Fruit fly (Drosophila melanogaster) whole organism, prepupa: ENCODE results near the gene CG32102.

ENCODE experiments used
- Blimp-1 ChIP-seq: fragments of 200-800 bp; sonication (Bioruptor generic); optimal IDR thresholded peaks from 3 replicates; lab custom pipeline; 2017; ENCODE audit warnings: missing biosample characterization, missing genetic modification characterization, mild to moderate bottlenecking, moderate library complexity, missing genetic modification reagents
- CG10669 ChIP-seq: fragments of 200-800 bp; sonication (Bioruptor generic); optimal IDR thresholded peaks from 3 replicates; lab custom pipeline; 2018; ENCODE audit warnings: missing biosample characterization, mild to moderate bottlenecking, missing genetic modification characterization, moderate library complexity
- CG11294 ChIP-seq: fragments of 200-800 bp; sonication (Bioruptor generic); IDR thresholded peaks from 2 replicates; pipeline ENCODE4 v1.3.6; 2022; ENCODE audit warnings: missing biosample characterization, missing genetic modification characterization
- CG11902 ChIP-seq: fragments of 200-800 bp; sonication (Bioruptor generic); optimal IDR thresholded peaks from 3 replicates; lab custom pipeline; 2016; ENCODE audit warnings: missing biosample characterization, missing genetic modification characterization
- CG15336 ChIP-seq: fragments of 200-800 bp; sonication (Bioruptor generic); IDR thresholded peaks from 2 replicates; pipeline ENCODE4 v1.3.6; 2022; ENCODE audit warnings: missing biosample characterization, missing genetic modification characterization
- CG1621 ChIP-seq: fragments of 200-800 bp; sonication (Bioruptor generic); optimal IDR thresholded peaks from 3 replicates; lab custom pipeline; 2018; ENCODE audit warnings: missing biosample characterization, mild to moderate bottlenecking, missing genetic modification characterization
- CG16779 ChIP-seq: fragments of 200-800 bp; sonication (Bioruptor generic); optimal IDR thresholded peaks from 3 replicates; lab custom pipeline; 2017; ENCODE audit warnings: missing biosample characterization, mild to moderate bottlenecking, missing genetic modification characterization
- CG31627 ChIP-seq: fragments of 200-800 bp; sonication (Bioruptor generic); optimal IDR thresholded peaks from 3 replicates; lab custom pipeline; 2016; ENCODE audit warnings: missing biosample characterization, missing genetic modification characterization
- CG32006 ChIP-seq: fragments of 200-800 bp; sonication (Bioruptor generic); optimal IDR thresholded peaks from 3 replicates; lab custom pipeline; 2017; ENCODE audit warnings: missing biosample characterization, mild to moderate bottlenecking, missing genetic modification characterization
- CG34406 ChIP-seq: fragments of 200-800 bp; sonication (Bioruptor generic); optimal IDR thresholded peaks from 3 replicates; lab custom pipeline; 2016; ENCODE audit warnings: missing biosample characterization, missing genetic modification characterization
- CG3919 ChIP-seq: fragments of 200-800 bp; sonication (Bioruptor generic); optimal IDR thresholded peaks from 3 replicates; lab custom pipeline; 2016; ENCODE audit warnings: missing biosample characterization, missing genetic modification characterization
- CG4318 ChIP-seq: fragments of 200-800 bp; sonication (Bioruptor generic); optimal IDR thresholded peaks from 3 replicates; lab custom pipeline; 2017; ENCODE audit warnings: missing biosample characterization, mild to moderate bottlenecking, missing genetic modification characterization
- CG6163 ChIP-seq: fragments of 200-800 bp; sonication (Bioruptor generic); IDR thresholded peaks from 3 replicates; pipeline ENCODE4 v1.3.6; 2022; ENCODE audit warnings: missing biosample characterization, missing genetic modification characterization
- CG6276 ChIP-seq: fragments of 200-800 bp; sonication (Bioruptor generic); optimal IDR thresholded peaks from 2 replicates; lab custom pipeline; 2017; ENCODE audit warnings: missing biosample characterization, mild to moderate bottlenecking, missing genetic modification characterization
- CG6792 ChIP-seq: fragments of 200-800 bp; sonication (Bioruptor generic); optimal IDR thresholded peaks from 3 replicates; lab custom pipeline; 2016; ENCODE audit warnings: missing biosample characterization, missing genetic modification characterization
- CG6808 ChIP-seq: fragments of 200-800 bp; sonication (Bioruptor generic); optimal IDR thresholded peaks from 3 replicates; lab custom pipeline; 2017; ENCODE audit warnings: missing biosample characterization, missing genetic modification characterization, mild to moderate bottlenecking, moderate library complexity, missing genetic modification reagents
- CG6854 ChIP-seq: fragments of 200-800 bp; sonication (Bioruptor generic); optimal IDR thresholded peaks from 2 replicates; lab custom pipeline; 2017; ENCODE audit warnings: missing biosample characterization, mild to moderate bottlenecking, missing genetic modification characterization
- CG7368 ChIP-seq: fragments of 200-800 bp; sonication (Bioruptor generic); optimal IDR thresholded peaks from 3 replicates; lab custom pipeline; 2016; ENCODE audit warnings: missing biosample characterization, missing genetic modification characterization
- CG8119 ChIP-seq: fragments of 200-800 bp; sonication (Bioruptor generic); IDR thresholded peaks from 3 replicates; pipeline ENCODE4 v1.3.6; 2022; ENCODE audit warnings: missing biosample characterization, missing genetic modification characterization
- CG8319 ChIP-seq: fragments of 200-800 bp; sonication (Bioruptor generic); optimal IDR thresholded peaks from 3 replicates; lab custom pipeline; 2016; ENCODE audit warnings: missing biosample characterization, missing genetic modification characterization
- CG9139 ChIP-seq: fragments of 200-800 bp; sonication (Bioruptor generic); optimal IDR thresholded peaks from 3 replicates; lab custom pipeline; 2017; ENCODE audit warnings: missing biosample characterization, mild to moderate bottlenecking, missing genetic modification characterization
- Eip75B ChIP-seq: fragments of 200-800 bp; sonication (Bioruptor generic); optimal IDR thresholded peaks from 3 replicates; lab custom pipeline; 2016; ENCODE audit warnings: missing biosample characterization, missing genetic modification characterization
- Eip78C ChIP-seq: fragments of 200-800 bp; sonication (Bioruptor generic); peaks from one replicate; lab custom pipeline; 2016; ENCODE audit warnings: missing biosample characterization, missing genetic modification characterization
- Eip93F ChIP-seq: fragments of 200-800 bp; sonication (Bioruptor generic); optimal IDR thresholded peaks from 2 replicates; lab custom pipeline; 2016; ENCODE audit warnings: missing biosample characterization, mild to moderate bottlenecking, missing genetic modification characterization
- Ets21C ChIP-seq: fragments of 200-800 bp; sonication (Bioruptor generic); optimal IDR thresholded peaks from 3 replicates; lab custom pipeline; 2016; ENCODE audit warnings: missing biosample characterization, missing genetic modification characterization
- Ets96B ChIP-seq: fragments of 200-800 bp; optimal IDR thresholded peaks from 2 replicates; lab custom pipeline; 2019; ENCODE audit warnings: missing biosample characterization, mild to moderate bottlenecking, missing genetic modification characterization, moderate library complexity
- Gug ChIP-seq: fragments of 200-800 bp; sonication (Bioruptor generic); IDR thresholded peaks from 2 replicates; pipeline ENCODE4 v1.3.6; 2022; ENCODE audit warnings: missing biosample characterization, missing genetic modification characterization
- Hr39 ChIP-seq: fragments of 200-800 bp; sonication (Bioruptor generic); optimal IDR thresholded peaks from 2 replicates; lab custom pipeline; 2016; ENCODE audit warnings: missing biosample characterization, missing genetic modification characterization
- Hr4 ChIP-seq: fragments of 200-800 bp; sonication (Bioruptor generic); optimal IDR thresholded peaks from 3 replicates; lab custom pipeline; 2016; ENCODE audit warnings: missing biosample characterization, missing genetic modification characterization
- Lpt ChIP-seq: fragments of 200-800 bp; sonication (Bioruptor generic); optimal IDR thresholded peaks from 3 replicates; lab custom pipeline; 2016; ENCODE audit warnings: missing biosample characterization, missing genetic modification characterization
- Met ChIP-seq: fragments of 200-800 bp; sonication (Bioruptor generic); optimal IDR thresholded peaks from 3 replicates; lab custom pipeline; 2016; ENCODE audit warnings: missing biosample characterization, missing genetic modification characterization
- OdsH ChIP-seq: fragments of 200-800 bp; sonication (Bioruptor generic); optimal IDR thresholded peaks from 3 replicates; lab custom pipeline; 2016; ENCODE audit warnings: missing biosample characterization, missing genetic modification characterization
- Smox ChIP-seq: fragments of 200-800 bp; sonication (Bioruptor generic); optimal IDR thresholded peaks from 3 replicates; lab custom pipeline; 2016; ENCODE audit warnings: missing biosample characterization, missing genetic modification characterization
- Sox14 ChIP-seq: fragments of 200-800 bp; sonication (Bioruptor generic); optimal IDR thresholded peaks from 3 replicates; lab custom pipeline; 2016; ENCODE audit warnings: missing biosample characterization, missing genetic modification characterization
- Sox15 ChIP-seq: fragments of 200-800 bp; sonication (Bioruptor generic); optimal IDR thresholded peaks from 3 replicates; lab custom pipeline; 2016; ENCODE audit warnings: missing biosample characterization, missing genetic modification characterization
- achi ChIP-seq: fragments of 200-800 bp; sonication (Bioruptor generic); optimal IDR thresholded peaks from 3 replicates; lab custom pipeline; 2016; ENCODE audit warnings: missing biosample characterization, missing genetic modification characterization
- acj6 ChIP-seq: fragments of 200-800 bp; sonication (Bioruptor generic); optimal IDR thresholded peaks from 3 replicates; lab custom pipeline; 2016; ENCODE audit warnings: missing biosample characterization, missing genetic modification characterization
- dac ChIP-seq: fragments of 200-800 bp; sonication (Bioruptor generic); optimal IDR thresholded peaks from 2 replicates; lab custom pipeline; 2017; ENCODE audit warnings: missing biosample characterization, mild to moderate bottlenecking, missing genetic modification characterization
- dsx ChIP-seq: fragments of 200-800 bp; optimal IDR thresholded peaks from 3 replicates; lab custom pipeline; 2019; ENCODE audit warnings: missing biosample characterization, mild to moderate bottlenecking, missing genetic modification characterization, moderate library complexity; ENCODE audit not compliant: poor library complexity, severe bottlenecking
- eg ChIP-seq: fragments of 200-800 bp; sonication (Bioruptor generic); IDR thresholded peaks from 3 replicates; pipeline ENCODE4 v1.3.6; 2022; ENCODE audit warnings: missing biosample characterization, missing genetic modification characterization
- esn ChIP-seq: fragments of 200-800 bp; sonication (Bioruptor generic); optimal IDR thresholded peaks from 2 replicates; lab custom pipeline; 2016; ENCODE audit warnings: missing biosample characterization, mild to moderate bottlenecking, missing genetic modification characterization, moderate library complexity
- fd59A ChIP-seq: fragments of 200-800 bp; sonication (Bioruptor generic); optimal IDR thresholded peaks from 2 replicates; lab custom pipeline; 2017; ENCODE audit warnings: missing biosample characterization, mild to moderate bottlenecking, missing genetic modification characterization, missing genetic modification reagents
- fkh ChIP-seq: fragments of 200-800 bp; sonication (Bioruptor generic); optimal IDR thresholded peaks from 3 replicates; lab custom pipeline; 2017; ENCODE audit warnings: missing biosample characterization, mild to moderate bottlenecking, missing genetic modification characterization, moderate library complexity
- net ChIP-seq: fragments of 200-800 bp; sonication (Bioruptor generic); optimal IDR thresholded peaks from 3 replicates; lab custom pipeline; 2016; ENCODE audit warnings: missing biosample characterization, missing genetic modification characterization
- pdm3 ChIP-seq: fragments of 200-800 bp; sonication (Bioruptor generic); optimal IDR thresholded peaks from 3 replicates; lab custom pipeline; 2016; ENCODE audit warnings: missing biosample characterization, missing genetic modification characterization
- salr ChIP-seq, 2 experiments: fragments of 200-800 bp; sonication (Bioruptor generic); optimal IDR thresholded peaks; 3 replicates each; lab custom pipeline; 2016 to 2018; ENCODE audit warnings: missing biosample characterization in 2 of 2, missing genetic modification characterization in 2 of 2, mild to moderate bottlenecking in 1 of 2
- ss ChIP-seq, 2 experiments: fragments of 200-800 bp; sonication (Bioruptor generic); optimal IDR thresholded peaks; 2 replicates in 1 of 2; 3 replicates in 1 of 2; lab custom pipeline; 2017 to 2018; ENCODE audit warnings: mild to moderate bottlenecking in 2 of 2, missing biosample characterization in 2 of 2, missing genetic modification characterization in 2 of 2, moderate library complexity in 1 of 2
- svp ChIP-seq: fragments of 200-800 bp; sonication (Bioruptor generic); peaks from one replicate; lab custom pipeline; 2016; ENCODE audit warnings: missing biosample characterization, missing genetic modification characterization

The CG32102 gene

dm6 chr3L:12484948-12485347 is 15.4 kb upstream of the CG32102 start, which contains the start of gene CG10663:
CG10663 (minus strand) TSS chr3L:12485035.
- TF ChIP-seq Gug (GFP tag; lab: Robert Waterston, UW), result peak; percentile 23; the same call in 1 of the 2 replicates
- TF ChIP-seq acj6 (GFP tag; lab: Kevin White, UChicago), result peak; percentile 25
- no peak for TF ChIP-seq dac (GFP tag; lab: Kevin White, UChicago)
- no peak for TF ChIP-seq CG11902 (GFP tag; lab: Kevin White, UChicago)
- TF ChIP-seq svp (GFP tag; lab: Kevin White, UChicago), result peak; percentile 76
- TF ChIP-seq Met, result peak; percentile 9
- TF ChIP-seq CG6854, result no peak
- TF ChIP-seq CG9139 (GFP tag; lab: Kevin White, UChicago), result no peak
- peak; percentile 1 for TF ChIP-seq esn
- TF ChIP-seq OdsH, result peak; percentile 38
- peak; percentile 13 for TF ChIP-seq Eip75B (GFP tag; lab: Kevin White, UChicago)
- TF ChIP-seq Eip78C (GFP tag; lab: Kevin White, UChicago), result peak; percentile 79
- peak; percentile 57 for TF ChIP-seq CG6163
- no peak for TF ChIP-seq salr (GFP tag; optimal IDR thresholded peaks at IDR 0.05; lab: Kevin White, UChicago)
- peak; percentile 46 for TF ChIP-seq Hr4 (GFP tag; lab: Kevin White, UChicago)
- TF ChIP-seq CG10669, result no peak
- no peak for TF ChIP-seq fd59A (GFP tag; lab: Kevin White, UChicago)
- peak; percentile 7 for TF ChIP-seq achi
- TF ChIP-seq fkh (GFP tag; lab: Kevin White, UChicago), result peak; percentile 2
- TF ChIP-seq CG15336 (GFP tag; lab: Robert Waterston, UW), result peak; percentile 53
- no peak for TF ChIP-seq CG6792 (GFP tag; lab: Kevin White, UChicago)
- no peak for TF ChIP-seq CG1621 (tag; lab: Kevin White, UChicago)
- peak; percentile 1 for TF ChIP-seq CG34406 (GFP tag; lab: Kevin White, UChicago)
- TF ChIP-seq Hr39 (GFP tag; lab: Kevin White, UChicago), result no peak
- TF ChIP-seq pdm3 (GFP tag; lab: Kevin White, UChicago), result peak; percentile 31
- TF ChIP-seq Smox (GFP tag; lab: Kevin White, UChicago), result no peak
- no peak for TF ChIP-seq dsx
- peak; percentile 12 for TF ChIP-seq CG6276
- peak; percentile 37 for TF ChIP-seq CG32006 (GFP tag; lab: Kevin White, UChicago)
- TF ChIP-seq CG16779, result peak; percentile 2
- TF ChIP-seq CG3919 (GFP tag; lab: Kevin White, UChicago), result peak; percentile 7

DNA sequence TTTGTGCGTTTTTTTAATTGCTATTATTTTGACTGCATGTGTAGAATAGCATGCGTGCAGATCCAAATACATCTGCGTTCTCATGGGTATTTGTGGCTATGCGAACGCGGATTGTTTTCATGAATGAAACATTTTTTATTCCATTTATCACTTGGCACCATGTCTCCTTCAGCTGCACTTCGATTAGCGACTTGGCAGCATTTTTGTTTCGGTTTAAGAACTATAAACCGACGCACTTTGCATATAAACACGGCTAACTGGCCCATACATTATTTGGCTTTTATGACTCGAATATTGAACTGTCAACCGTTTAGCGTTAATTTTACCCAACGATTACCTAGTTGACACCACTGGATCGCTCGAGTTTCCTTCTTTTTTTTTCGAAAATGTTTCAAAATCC is 14.9 kb upstream of the CG32102 start:
- TF ChIP-seq CG6808 (GFP tag; lab: Kevin White, UChicago), result peak; percentile 91
- TF ChIP-seq Ets96B (tag; lab: Kevin White, UChicago), result no peak
- TF ChIP-seq Eip78C (GFP tag; lab: Kevin White, UChicago), result peak; percentile 24
- TF ChIP-seq eg (GFP tag; lab: Robert Waterston, UW), result 0 out of 3 replicates have a peak, but pooled peaks have one; percentile 23

- TF ChIP-seq Ets21C (GFP tag; lab: Kevin White, UChicago) (no peak), CG31627 (GFP tag; lab: Kevin White, UChicago) (peak; percentile 29), ss (GFP tag; optimal IDR thresholded peaks at IDR 0.05; lab: Kevin White, UChicago) (peak in 1 of 2 experiments; percentile 9), CG4318 (GFP tag; lab: Kevin White, UChicago) (peak; percentile 84), svp (GFP tag; lab: Kevin White, UChicago) (no peak), Hr39 (GFP tag; lab: Kevin White, UChicago) (peak; percentile 44), Lpt (GFP tag; lab: Kevin White, UChicago) (peak; percentile 79), Sox15 (GFP tag; lab: Kevin White, UChicago) (peak; percentile 5), CG11294 (GFP tag; lab: Robert Waterston, UW) (peak; percentile 73), CG7368 (GFP tag; lab: Kevin White, UChicago) (peak; percentile 9), CG15336 (GFP tag; lab: Robert Waterston, UW) (peak; percentile 91), Sox14 (GFP tag; lab: Kevin White, UChicago) (peak; percentile 75), Smox (GFP tag; lab: Kevin White, UChicago) (peak; percentile 40), CG9139 (GFP tag; lab: Kevin White, UChicago) (peak; percentile 7), net (peak; percentile 85), salr (GFP tag; optimal IDR thresholded peaks at IDR 0.05; lab: Kevin White, UChicago) (peak in 1 of 2 experiments; percentile 85), Blimp-1 (GFP tag; lab: Kevin White, UChicago) (no peak), Eip93F (GFP tag; lab: Kevin White, UChicago) (no peak), CG10669 (peak; percentile 18), Hr4 (GFP tag; lab: Kevin White, UChicago) (peak; percentile 93), CG11902 (GFP tag; lab: Kevin White, UChicago) (peak; percentile 16), CG6163 (peak; percentile 81), OdsH (peak; percentile 83), CG8119 (GFP tag; lab: Robert Waterston, UW) (peak; percentile 91), CG16779 (peak; percentile 28), CG8319 (GFP tag; lab: Kevin White, UChicago) (peak; percentile 42)
Measured at dm6 chr3L:12482917-12483316, 13.3 kb upstream of the CG32102 start.
